Fruit fly (Drosophila melanogaster) whole organism, pupa: ENCODE results near the gene CG14933.
A peak's percentile ranks its signal among the peaks of the same experiment; 100 is the strongest.

ENCODE experiments used
- CG10348 ChIP-seq: fragments of 200-800 bp; sonication (Bioruptor generic); IDR thresholded peaks from 2 replicates; pipeline ENCODE4 v1.3.6; 2022; ENCODE audit warnings: missing biosample characterization, missing genetic modification characterization
- CG14655 ChIP-seq: fragments of 200-800 bp; sonication (Bioruptor generic); optimal IDR thresholded peaks from 3 replicates; lab custom pipeline; 2017; ENCODE audit warnings: mild to moderate bottlenecking, missing biosample characterization, missing genetic modification reagents, missing genetic modification characterization
- CG15710 ChIP-seq: fragments of 200-800 bp; sonication (Bioruptor generic); optimal IDR thresholded peaks from 2 replicates; lab custom pipeline; 2018; ENCODE audit warnings: missing biosample characterization, mild to moderate bottlenecking, missing genetic modification characterization, moderate library complexity
- CG32121 ChIP-seq: fragments of 200-800 bp; sonication (Bioruptor generic); IDR thresholded peaks from 2 replicates; pipeline ENCODE4 v1.3.6; 2022; ENCODE audit warnings: missing biosample characterization, missing genetic modification characterization
- CG4496 ChIP-seq: fragments of 200-800 bp; sonication (Bioruptor generic); IDR thresholded peaks from 3 replicates; pipeline ENCODE4 v1.3.6; 2022; ENCODE audit warnings: missing biosample characterization, missing genetic modification characterization
- CG9948 ChIP-seq: fragments of 200-800 bp; sonication (Bioruptor generic); optimal IDR thresholded peaks from 2 replicates; lab custom pipeline; 2018; ENCODE audit warnings: missing biosample characterization, mild to moderate bottlenecking, missing genetic modification characterization, moderate library complexity
- D1 ChIP-seq: fragments of 200-800 bp; sonication (Bioruptor generic); optimal IDR thresholded peaks from 2 replicates; lab custom pipeline; 2018; ENCODE audit warnings: missing biosample characterization, mild to moderate bottlenecking, missing genetic modification characterization, moderate library complexity
- EcR ChIP-seq: fragments of 200-800 bp; sonication (Bioruptor generic); optimal IDR thresholded peaks from 3 replicates; lab custom pipeline; 2019; ENCODE audit warnings: missing biosample characterization, missing genetic modification characterization, mild to moderate bottlenecking, moderate library complexity, missing genetic modification reagents
- Pif1A ChIP-seq: fragments of 200-800 bp; sonication (Bioruptor generic); optimal IDR thresholded peaks from 3 replicates; lab custom pipeline; 2016; ENCODE audit warnings: missing biosample characterization, missing genetic modification characterization
- gl ChIP-seq: fragments of 200-800 bp; sonication (Bioruptor generic); optimal IDR thresholded peaks from 2 replicates; lab custom pipeline; 2018; ENCODE audit warnings: missing biosample characterization, mild to moderate bottlenecking, missing genetic modification characterization
- rn ChIP-seq: fragments of 200-800 bp; sonication (Bioruptor generic); IDR thresholded peaks from 2 replicates; pipeline ENCODE4 v1.3.6; 2022; ENCODE audit warnings: missing biosample characterization, missing genetic modification characterization

DNA sequence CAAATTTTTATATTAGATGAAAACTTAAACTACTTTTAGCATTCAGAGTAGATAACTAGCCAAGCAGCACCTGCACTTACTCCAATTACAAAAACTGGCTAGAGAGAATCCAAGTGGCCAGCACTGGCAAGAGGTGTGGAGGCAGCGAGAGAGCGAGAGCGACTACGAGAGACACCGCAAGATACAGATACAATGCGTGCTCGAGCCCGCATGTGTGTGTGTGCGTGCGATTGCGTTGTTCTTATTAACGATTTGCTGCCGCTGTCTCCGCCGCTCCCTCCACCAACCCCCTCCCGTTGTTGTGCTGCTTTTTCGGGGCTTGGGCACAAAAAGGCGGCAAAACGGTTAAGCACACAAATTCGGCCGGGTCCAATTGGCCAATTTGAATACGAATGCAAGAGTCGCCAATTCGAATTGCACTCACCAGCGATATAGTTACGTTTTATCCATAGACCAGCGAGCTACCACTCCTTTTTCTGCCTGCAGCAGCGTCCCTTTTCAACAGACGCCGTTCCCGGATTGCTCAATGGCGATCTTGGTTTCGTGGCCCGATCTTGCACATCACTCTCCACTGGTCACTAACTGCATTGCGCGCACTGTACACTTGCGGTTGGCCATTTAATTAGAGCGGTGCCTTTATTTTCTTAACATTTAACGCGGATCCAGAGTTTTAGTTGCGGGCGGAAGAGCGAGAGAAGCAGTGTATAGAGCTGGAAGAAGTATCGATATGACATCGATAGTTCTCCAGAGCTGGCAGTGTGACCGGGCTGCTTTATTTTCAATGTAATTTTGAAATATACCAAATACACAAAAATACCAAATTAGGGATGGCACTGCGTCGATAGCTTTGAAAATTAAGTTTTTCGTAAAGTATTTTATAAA, 33.7 kb upstream of the CG14933 start, which contains the start of gene crol:
- TF ChIP-seq CG4496 (GFP tag; lab: Robert Waterston, UW), result peak; percentile 48; the same call in 1 of the 3 replicates
- no peak for TF ChIP-seq CG14655 (GFP tag; lab: Kevin White, UChicago)
- no peak for TF ChIP-seq Pif1A (GFP tag; lab: Kevin White, UChicago)
- TF ChIP-seq EcR (GFP tag; lab: Kevin White, UChicago), result peak; percentile 9
- TF ChIP-seq CG10348 (GFP tag; lab: Robert Waterston, UW), result no peak
- peak; percentile 39 for TF ChIP-seq D1
- TF ChIP-seq rn (GFP tag; lab: Robert Waterston, UW), result no peak
- TF ChIP-seq CG9948 (tag; lab: Kevin White, UChicago), result no peak
- no peak for TF ChIP-seq CG15710 (tag; lab: Kevin White, UChicago)
- TF ChIP-seq gl (tag; lab: Kevin White, UChicago), result no peak
- TF ChIP-seq CG32121 (GFP tag; lab: Robert Waterston, UW), result peak; percentile 34; the same call in 1 of the 2 replicates
